Worm (Caenorhabditis elegans): ENCODE data around the gene ZK1073.2.

Gene ZK1073.2

DNA sequence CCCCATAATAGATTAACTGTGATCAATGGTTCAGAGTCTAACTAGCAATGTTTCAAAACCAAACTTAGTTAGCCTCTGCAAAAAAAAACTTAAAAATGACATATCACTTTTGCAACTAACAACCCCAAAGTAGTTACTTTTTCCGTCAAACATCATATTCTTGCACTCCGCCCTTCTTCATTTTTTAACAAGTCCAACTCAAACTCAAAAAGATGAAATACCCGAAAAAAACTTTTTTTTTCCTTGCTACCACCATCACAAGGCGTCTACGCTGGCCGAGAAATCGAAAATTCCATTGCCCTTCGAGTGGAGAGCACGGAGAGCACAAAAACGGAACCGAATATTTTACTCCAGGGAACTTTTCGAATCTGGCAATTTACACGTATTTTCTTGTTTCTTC lies 2.4 kb downstream of the ZK1073.2 start:
- TF ChIP-seq mep-1 (tag; optimal IDR thresholded peaks at IDR 0.05) (no peak), flh-1 (GFP tag; optimal IDR thresholded peaks at IDR 0.05) (no peak), nhr-237 (tag; optimal IDR thresholded peaks at IDR 0.05) (no peak), M03D4.4 (tag; optimal IDR thresholded peaks at IDR 0.05) (no peak), elt-1 (tag; optimal IDR thresholded peaks at IDR 0.05; ENCODE audit: borderline replicate concordance, insufficient read depth) (no peak), tbx-8 (GFP tag; optimal IDR thresholded peaks at IDR 0.05) (no peak), unc-39 (tag; optimal IDR thresholded peaks at IDR 0.05) (no peak), ces-1 (GFP tag; optimal IDR thresholded peaks at IDR 0.05) (no peak), snpc-4 (tag; optimal IDR thresholded peaks at IDR 0.05) (no peak), lin-13 (tag; optimal IDR thresholded peaks at IDR 0.05) (no peak), mab-5 (tag; optimal IDR thresholded peaks at IDR 0.05) (no peak), nhr-12 (tag; optimal IDR thresholded peaks at IDR 0.05) (no peak), sptf-1 (tag; optimal IDR thresholded peaks at IDR 0.05) (no peak), zip-8 (tag; optimal IDR thresholded peaks at IDR 0.05) (no peak), sem-2 (GFP tag; optimal IDR thresholded peaks at IDR 0.05) (no peak), ceh-39 (tag; optimal IDR thresholded peaks at IDR 0.05) (no peak), drap-1 (GFP tag; optimal IDR thresholded peaks at IDR 0.05) (no peak)

- TF ChIP-seq lin-32 (GFP tag; optimal IDR thresholded peaks at IDR 0.05) (no peak), tbx-8 (GFP tag; optimal IDR thresholded peaks at IDR 0.05) (no peak), lin-13 (tag; optimal IDR thresholded peaks at IDR 0.05) (no peak), ceh-39 (tag; optimal IDR thresholded peaks at IDR 0.05) (no peak)
Measured at ce11 chrX:16112923-16113322, 9.4 kb downstream of the ZK1073.2 start.

DNA sequence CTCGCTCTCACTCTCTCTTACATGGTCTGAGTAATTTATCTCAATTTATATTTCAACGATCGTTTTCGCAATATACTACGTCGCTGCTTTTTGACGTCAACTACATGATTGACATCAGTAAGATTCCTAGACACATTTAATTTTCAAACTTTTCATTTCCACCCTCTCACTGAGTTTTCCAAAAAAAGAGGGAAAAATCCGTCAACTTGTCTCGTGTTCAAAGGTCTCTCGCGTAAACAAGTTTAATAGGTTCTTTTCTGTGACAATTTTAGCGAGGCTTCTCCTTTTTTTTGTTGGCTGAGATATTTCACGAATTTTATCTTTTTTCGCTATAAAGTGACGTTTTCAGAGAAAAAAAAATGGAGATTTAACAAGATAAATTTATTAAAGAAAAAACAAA lies 10.5 kb downstream of the ZK1073.2 start:
- TF ChIP-seq zip-8 (tag; optimal IDR thresholded peaks at IDR 0.05) (no peak), tbx-8 (GFP tag; optimal IDR thresholded peaks at IDR 0.05) (no peak), flh-1 (GFP tag; optimal IDR thresholded peaks at IDR 0.05) (no peak), lin-13 (tag; optimal IDR thresholded peaks at IDR 0.05) (no peak), M03D4.4 (tag; optimal IDR thresholded peaks at IDR 0.05) (no peak), sptf-1 (tag; optimal IDR thresholded peaks at IDR 0.05) (no peak)

DNA sequence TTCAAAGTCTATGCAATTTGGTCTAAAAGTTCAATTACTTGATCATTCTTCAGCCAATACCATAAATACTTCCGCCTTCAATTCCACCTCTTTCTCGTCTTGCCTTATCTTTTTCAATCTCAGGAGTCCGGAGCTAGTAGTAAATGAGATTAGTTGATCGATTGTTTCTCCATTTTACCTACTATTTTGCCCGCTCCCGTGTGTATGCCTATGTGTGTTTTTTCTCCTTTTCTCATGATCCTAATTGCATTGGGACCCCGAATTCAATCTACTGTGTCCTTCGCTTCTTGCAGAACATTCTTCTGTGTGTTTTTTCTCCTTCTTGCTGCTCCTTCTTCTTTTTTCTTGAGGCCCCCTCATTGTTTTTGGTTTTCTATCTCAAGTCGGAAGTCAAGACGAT lies 12.8 kb downstream of the ZK1073.2 start:
- no peak for TF ChIP-seq unc-39 (tag; optimal IDR thresholded peaks at IDR 0.05)
- peak; percentile 73 for TF ChIP-seq ces-1 (GFP tag; optimal IDR thresholded peaks at IDR 0.05)

DNA sequence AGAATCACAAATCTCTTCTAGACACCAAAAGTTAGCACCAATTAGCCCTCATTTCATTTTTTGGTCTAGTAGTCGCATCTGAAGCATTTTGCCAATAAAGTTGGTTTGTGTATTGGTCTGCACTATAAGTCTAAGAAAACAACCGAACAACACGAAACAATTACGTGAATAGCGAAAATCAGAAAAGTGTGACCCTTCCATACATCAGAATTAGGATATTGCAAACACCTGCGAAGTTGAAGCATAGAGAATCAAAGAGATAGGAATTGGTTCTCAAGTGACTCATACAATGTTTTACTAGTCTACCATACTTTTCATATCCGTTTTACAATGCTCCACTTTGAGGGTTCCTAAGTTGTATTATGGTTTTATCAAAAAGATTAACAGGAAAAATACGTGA lies 13.7 kb downstream of the ZK1073.2 start:
- TF ChIP-seq nhr-76 (tag; optimal IDR thresholded peaks at IDR 0.05) (no peak), blmp-1 (tag; optimal IDR thresholded peaks at IDR 0.05) (no peak), ztf-11 (tag; optimal IDR thresholded peaks at IDR 0.05) (no peak)

DNA sequence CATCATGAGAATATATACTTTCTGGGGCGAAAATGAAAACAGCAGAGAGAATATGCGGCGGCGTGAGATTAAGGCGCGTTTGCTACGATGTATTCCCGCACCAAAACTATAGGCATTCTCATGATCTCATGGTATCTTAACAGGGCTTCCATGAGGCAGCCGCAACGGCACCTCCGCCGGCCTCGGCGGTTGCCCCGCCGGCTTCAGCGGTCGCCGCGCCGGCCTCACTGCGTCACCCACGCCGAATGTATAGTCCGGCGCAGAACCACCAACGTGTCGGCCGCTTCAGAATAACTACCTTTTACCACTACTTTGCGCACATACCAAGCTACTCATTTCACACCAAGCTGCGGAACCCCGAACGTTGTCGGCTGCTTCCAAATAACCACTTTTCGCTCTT lies 14.1 kb downstream of the ZK1073.2 start:
- TF ChIP-seq sptf-1 (tag; optimal IDR thresholded peaks at IDR 0.05) (no peak), blmp-1 (tag; optimal IDR thresholded peaks at IDR 0.05) (no peak), nhr-237 (tag; optimal IDR thresholded peaks at IDR 0.05) (no peak), snpc-4 (tag; optimal IDR thresholded peaks at IDR 0.05) (no peak), ces-1 (GFP tag; optimal IDR thresholded peaks at IDR 0.05) (no peak), bed-3 (GFP tag; optimal IDR thresholded peaks at IDR 0.05) (no peak), mls-2 (tag; optimal IDR thresholded peaks at IDR 0.05) (no peak), pha-4 (tag; optimal IDR thresholded peaks at IDR 0.05) (no peak), nhr-28 (tag; optimal IDR thresholded peaks at IDR 0.05) (no peak), cnd-1 (tag; optimal IDR thresholded peaks at IDR 0.05) (no peak), elt-1 (tag; optimal IDR thresholded peaks at IDR 0.05; ENCODE audit: borderline replicate concordance, insufficient read depth) (no peak), ceh-39 (tag; optimal IDR thresholded peaks at IDR 0.05) (no peak), nhr-76 (tag; optimal IDR thresholded peaks at IDR 0.05) (no peak), mab-5 (tag; optimal IDR thresholded peaks at IDR 0.05) (no peak), unc-120 (tag; optimal IDR thresholded peaks at IDR 0.05; ENCODE audit: poor library complexity, severe bottlenecking) (no peak)

- TF ChIP-seq mab-5 (tag; optimal IDR thresholded peaks at IDR 0.05) (no peak), ces-1 (GFP tag; optimal IDR thresholded peaks at IDR 0.05) (no peak), lin-32 (GFP tag; optimal IDR thresholded peaks at IDR 0.05) (no peak), pha-4 (tag; optimal IDR thresholded peaks at IDR 0.05) (no peak), mep-1 (tag; optimal IDR thresholded peaks at IDR 0.05) (no peak), ham-2 (GFP tag; optimal IDR thresholded peaks at IDR 0.05) (no peak), sptf-1 (tag; optimal IDR thresholded peaks at IDR 0.05) (no peak), mls-2 (tag; optimal IDR thresholded peaks at IDR 0.05) (no peak)
Measured at ce11 chrX:16122628-16123027, 19.1 kb downstream of the ZK1073.2 start.

All from whole organism, mixed stage, embryonic.